Fruit fly (Drosophila melanogaster): ENCODE data around the gene Rhau.
A peak's percentile ranks its signal among the peaks of the same experiment; 100 is the strongest.

The Rhau gene

DNA sequence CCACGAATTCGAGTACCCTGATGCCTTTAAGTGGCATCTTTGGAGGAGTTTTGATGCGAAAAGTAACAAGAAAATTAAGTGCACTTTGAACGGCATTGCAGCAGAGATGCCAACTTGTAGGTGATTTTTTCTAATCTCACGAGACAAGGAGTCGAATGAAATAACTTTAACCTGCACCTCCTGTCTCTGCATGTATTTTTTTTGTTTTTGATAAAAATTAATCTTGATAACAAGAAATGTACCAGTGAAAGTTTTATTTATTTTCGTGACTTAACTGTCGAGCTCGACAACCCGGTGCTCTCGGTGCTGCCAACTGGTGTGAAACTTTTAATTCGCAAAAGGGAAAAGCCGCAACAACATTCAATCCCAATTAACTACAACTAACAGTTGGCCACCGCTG lies 5.6 kb downstream of the Rhau start, which contains the start of the genes Amacr and Ns4 (continued):
- TF ChIP-seq CG14050 (GFP tag; IDR thresholded peaks at IDR 0.05) (0 out of 3 replicates have a peak, but pooled peaks have one; percentile 24), CG10267 (tag; optimal IDR thresholded peaks at IDR 0.05) (peak; percentile 31), dmrt11E (tag; optimal IDR thresholded peaks at IDR 0.05) (peak; percentile 27), CG8359 (GFP tag; optimal IDR thresholded peaks at IDR 0.05; ENCODE audit: borderline replicate concordance) (no peak), Atf-2 (GFP tag; optimal IDR thresholded peaks at IDR 0.05) (peak; percentile 42), CG1792 (GFP tag; optimal IDR thresholded peaks at IDR 0.05) (peak; percentile 19), CG16815 (GFP tag; optimal IDR thresholded peaks at IDR 0.05) (peak; percentile 1), Dref (GFP tag; IDR thresholded peaks at IDR 0.05) (no peak), CG4730 (GFP tag; IDR thresholded peaks at IDR 0.05) (0 out of 2 replicates have a peak, but pooled peaks have one; percentile 31), dimm (GFP tag; IDR thresholded peaks at IDR 0.05) (no peak), CG9817 (tag; optimal IDR thresholded peaks at IDR 0.05) (peak; percentile 53), HmgD (GFP tag; optimal IDR thresholded peaks at IDR 0.05) (peak; percentile 28), Optix (GFP tag; IDR thresholded peaks at IDR 0.05) (0 out of 3 replicates have a peak, but pooled peaks have one; percentile 29), slou (GFP tag; optimal IDR thresholded peaks at IDR 0.05) (no peak), Atf3 (GFP tag; optimal IDR thresholded peaks at IDR 0.05) (peak; percentile 49), CG14860 (GFP tag; IDR thresholded peaks at IDR 0.05; ENCODE audit: partially characterized antibody) (no peak), CG7987 (GFP tag; optimal IDR thresholded peaks at IDR 0.05) (no peak), usp (GFP tag; optimal IDR thresholded peaks at IDR 0.05) (no peak), CG12155 (GFP tag; optimal IDR thresholded peaks at IDR 0.05) (peak; percentile 52), ap (GFP tag; IDR thresholded peaks at IDR 0.05) (peak; percentile 15; the same call in 1 of the 2 replicates), CG5953 (GFP tag; IDR thresholded peaks at IDR 0.05) (no peak), CG13287 (GFP tag; IDR thresholded peaks at IDR 0.05; ENCODE audit: partially characterized antibody) (peak; percentile 65), CG34224 (GFP tag; IDR thresholded peaks at IDR 0.05; ENCODE audit: partially characterized antibody) (no peak), p53 (GFP tag; optimal IDR thresholded peaks at IDR 0.05) (peak; percentile 28), Oaz (GFP tag; IDR thresholded peaks at IDR 0.05) (peak; percentile 46; the same call in 1 of the 2 replicates), Nf-YC (tag; optimal IDR thresholded peaks at IDR 0.05) (no peak), CG2116 (GFP tag; optimal IDR thresholded peaks at IDR 0.05) (peak; percentile 36), CG4820 (GFP tag; optimal IDR thresholded peaks at IDR 0.05) (no peak), CG30403 (GFP tag; optimal IDR thresholded peaks at IDR 0.05) (peak; percentile 71), CG4282 (GFP tag; optimal IDR thresholded peaks at IDR 0.05) (no peak), ewg (GFP tag; optimal IDR thresholded peaks at IDR 0.05) (peak; percentile 42), CG3838 (GFP tag; optimal IDR thresholded peaks at IDR 0.05) (no peak), trh (GFP tag; optimal IDR thresholded peaks at IDR 0.05) (no peak), Hsf (GFP tag; optimal IDR thresholded peaks at IDR 0.05) (peak; percentile 69), CG2678 (tag; optimal IDR thresholded peaks at IDR 0.05) (no peak), CG33557 (GFP tag; optimal IDR thresholded peaks at IDR 0.05) (peak; percentile 34), aop (GFP tag; IDR thresholded peaks at IDR 0.05) (no peak), CG3163 (GFP tag; optimal IDR thresholded peaks at IDR 0.05) (no peak), CG10979 (tag; optimal IDR thresholded peaks at IDR 0.05) (peak; percentile 25), Lhr (GFP tag; optimal IDR thresholded peaks at IDR 0.05) (no peak), CG11695 (GFP tag; IDR thresholded peaks at IDR 0.05) (0 out of 3 replicates have a peak, but pooled peaks have one; percentile 9), CG17912 (GFP tag; optimal IDR thresholded peaks at IDR 0.05) (no peak), pan (optimal IDR thresholded peaks at IDR 0.05) (no peak), pan (GFP tag; optimal IDR thresholded peaks at IDR 0.05 in 1 of 2, IDR thresholded peaks at IDR 0.05 in 1 of 2) (peak in 1 of 2 experiments; percentile 57), gfzf (GFP tag; optimal IDR thresholded peaks at IDR 0.05) (peak; percentile 34), esg (GFP tag; conservative IDR thresholded peaks at IDR 0.05) (peak; percentile 33; the same call in 1 of the 2 replicates), Scr (GFP tag; IDR thresholded peaks at IDR 0.05; ENCODE audit: partially characterized antibody) (peak; percentile 41; the same call in 1 of the 2 replicates), gcm (GFP tag; optimal IDR thresholded peaks at IDR 0.05) (no peak), sens-2 (GFP tag; IDR thresholded peaks at IDR 0.05) (no peak), CG12659 (GFP tag; optimal IDR thresholded peaks at IDR 0.05) (peak; percentile 67), jing (GFP tag; optimal IDR thresholded peaks at IDR 0.05) (no peak)

Measured in whole organism, embryonic.